Worm (Caenorhabditis elegans): ENCODE data around the gene K10B3.1.
A peak's percentile ranks its signal among the peaks of the same experiment; 100 is the strongest.

- TF ChIP-seq unc-39 (tag; optimal IDR thresholded peaks at IDR 0.05) (no peak), lsy-2 (tag; optimal IDR thresholded peaks at IDR 0.05) (peak in 1 of 2 experiments; percentile 42), ztf-11 (tag; optimal IDR thresholded peaks at IDR 0.05) (no peak), nhr-12 (tag; optimal IDR thresholded peaks at IDR 0.05) (no peak), nhr-237 (tag; optimal IDR thresholded peaks at IDR 0.05) (no peak), nhr-77 (tag; optimal IDR thresholded peaks at IDR 0.05) (no peak), aly-2 (tag; optimal IDR thresholded peaks at IDR 0.05) (no peak), nhr-11 (tag; optimal IDR thresholded peaks at IDR 0.05) (peak; percentile 74), ama-1 (optimal IDR thresholded peaks at IDR 0.05) (peak; percentile 95), lin-13 (GFP tag; optimal IDR thresholded peaks at IDR 0.05) (peak; percentile 74), egl-27 (tag; optimal IDR thresholded peaks at IDR 0.05) (peak; percentile 15)
Measured at ce11 chrX:3111687-3112086, 23.6 kb upstream of the K10B3.1 start.

Measured in whole organism, L2 larva.